Fruit fly (Drosophila melanogaster) whole organism, embryonic: Measurements from ENCODE around the gene Ufsp2.

Experiments used
- Asciz ChIP-seq: fragments of 200-800 bp; sonication (Bioruptor generic); optimal IDR thresholded peaks from 2 replicates; lab custom pipeline; 2017; ENCODE audit warnings: missing biosample characterization, mild to moderate bottlenecking, missing genetic modification characterization, missing genetic modification reagents
- Atf6 ChIP-seq: fragments of 200-800 bp; sonication (Bioruptor generic); IDR thresholded peaks from 2 replicates; pipeline ENCODE4 v1.3.6; 2022; ENCODE audit warnings: missing biosample characterization, missing genetic modification characterization
- CG10979 ChIP-seq: fragments of 200-800 bp; sonication (Bioruptor generic); optimal IDR thresholded peaks from 2 replicates; lab custom pipeline; 2018; ENCODE audit warnings: missing biosample characterization, mild to moderate bottlenecking, missing genetic modification characterization, moderate library complexity
- CG11504 ChIP-seq: fragments of 200-800 bp; sonication (Bioruptor generic); optimal IDR thresholded peaks from 3 replicates; lab custom pipeline; 2019; ENCODE audit warnings: missing biosample characterization, mild to moderate bottlenecking, missing genetic modification characterization, moderate library complexity
- CG13123 ChIP-seq: fragments of 200-800 bp; sonication (Bioruptor generic); optimal IDR thresholded peaks from 2 replicates; lab custom pipeline; 2016; ENCODE audit warnings: missing biosample characterization, missing genetic modification characterization
- CG14710 ChIP-seq: fragments of 200-800 bp; sonication (Bioruptor generic); optimal IDR thresholded peaks from 3 replicates; lab custom pipeline; 2019; ENCODE audit warnings: missing biosample characterization, mild to moderate bottlenecking, missing genetic modification characterization, moderate library complexity
- CG1603 ChIP-seq: fragments of 200-800 bp; sonication (Bioruptor generic); optimal IDR thresholded peaks from 2 replicates; lab custom pipeline; 2019; ENCODE audit warnings: missing biosample characterization, mild to moderate bottlenecking, missing genetic modification characterization, moderate library complexity
- CG17361 ChIP-seq: fragments of 200-800 bp; sonication (Bioruptor generic); IDR thresholded peaks from 3 replicates; pipeline ENCODE4 v1.3.6; 2022; ENCODE audit warnings: missing biosample characterization, missing genetic modification characterization
- CG42726 ChIP-seq: fragments of 200-800 bp; sonication (Bioruptor generic); IDR thresholded peaks from 2 replicates; pipeline ENCODE4 v1.3.6; 2022; ENCODE audit warnings: missing biosample characterization, missing genetic modification characterization; ENCODE audit not compliant: partially characterized antibody
- CG4404 ChIP-seq: fragments of 200-800 bp; sonication (Bioruptor generic); IDR thresholded peaks from 2 replicates; pipeline ENCODE4 v1.3.6; 2022; ENCODE audit warnings: missing biosample characterization, missing genetic modification characterization
- CG4424 ChIP-seq: fragments of 200-800 bp; sonication (Bioruptor generic); optimal IDR thresholded peaks from 3 replicates; lab custom pipeline; 2016; ENCODE audit warnings: missing biosample characterization, missing genetic modification characterization
- CG6791 ChIP-seq: fragments of 200-800 bp; sonication (Bioruptor generic); IDR thresholded peaks from 3 replicates; pipeline ENCODE4 v1.3.6; 2022; ENCODE audit warnings: missing biosample characterization, missing genetic modification characterization; ENCODE audit not compliant: partially characterized antibody
- CG8089 ChIP-seq: fragments of 200-800 bp; sonication (Bioruptor generic); optimal IDR thresholded peaks from 3 replicates; lab custom pipeline; 2016; ENCODE audit warnings: missing biosample characterization, missing genetic modification characterization
- CG9727 ChIP-seq: fragments of 200-800 bp; sonication (Bioruptor generic); optimal IDR thresholded peaks from 3 replicates; lab custom pipeline; 2017; ENCODE audit warnings: missing biosample characterization, mild to moderate bottlenecking, missing genetic modification characterization
- D19A ChIP-seq: fragments of 200-800 bp; optimal IDR thresholded peaks from 3 replicates; lab custom pipeline; 2019; ENCODE audit warnings: missing biosample characterization, mild to moderate bottlenecking, missing genetic modification characterization, moderate library complexity
- Ets65A ChIP-seq: fragments of 200-800 bp; sonication (Bioruptor generic); peaks from one replicate; lab custom pipeline; 2016; ENCODE audit warnings: missing biosample characterization, missing genetic modification characterization
- GATAe ChIP-seq: fragments of 200-800 bp; sonication (Bioruptor generic); conservative IDR thresholded peaks from 2 replicates; pipeline ENCODE4 v1.3.6; 2022; ENCODE audit warnings: missing biosample characterization, missing genetic modification characterization
- HLHmδ ChIP-seq: fragments of 200-800 bp; sonication (Bioruptor generic); optimal IDR thresholded peaks from 2 replicates; lab custom pipeline; 2018; ENCODE audit warnings: missing biosample characterization, mild to moderate bottlenecking, missing genetic modification characterization, moderate library complexity
- HmgD ChIP-seq: fragments of 200-800 bp; sonication (Bioruptor generic); optimal IDR thresholded peaks from 3 replicates; lab custom pipeline; 2016; ENCODE audit warnings: missing biosample characterization, missing genetic modification characterization
- MESR4 ChIP-seq: fragments of 200-800 bp; sonication (Bioruptor generic); optimal IDR thresholded peaks from 2 replicates; lab custom pipeline; 2018; ENCODE audit warnings: missing biosample characterization, mild to moderate bottlenecking, missing genetic modification characterization, moderate library complexity
- Med ChIP-seq: fragments of 200-800 bp; sonication (Bioruptor generic); peaks from one replicate; lab custom pipeline; 2016; ENCODE audit warnings: missing biosample characterization, missing genetic modification characterization, mild to moderate bottlenecking, inconsistent platforms, moderate library complexity
- Nf-YA ChIP-seq: fragments of 200-800 bp; sonication (Bioruptor generic); IDR thresholded peaks from 2 replicates; pipeline ENCODE4 v1.3.6; 2022; ENCODE audit warnings: missing biosample characterization, missing genetic modification characterization
- Oaz ChIP-seq: fragments of 200-800 bp; sonication (Bioruptor generic); IDR thresholded peaks from 2 replicates; pipeline ENCODE4 v1.3.6; 2022; ENCODE audit warnings: missing biosample characterization, missing genetic modification characterization
- Scr ChIP-seq: fragments of 200-800 bp; sonication (Bioruptor generic); IDR thresholded peaks from 2 replicates; pipeline ENCODE4 v1.3.6; 2022; ENCODE audit warnings: missing biosample characterization, missing genetic modification characterization; ENCODE audit not compliant: partially characterized antibody
- Sox102F ChIP-seq: fragments of 200-800 bp; sonication (Bioruptor generic); optimal IDR thresholded peaks from 2 replicates; lab custom pipeline; 2018; ENCODE audit warnings: missing biosample characterization, mild to moderate bottlenecking, missing genetic modification characterization, moderate library complexity
- Stat92E ChIP-seq, 3 experiments: fragments of >200 bp in 2 of 3; fragments of 200-800 bp in 1 of 3; sonication (Bioruptor generic) in 1 of 3; optimal IDR thresholded peaks; 2 replicates each; lab custom pipeline; 2017 to 2019; ENCODE audit warnings: missing biosample characterization in 3 of 3, missing genetic modification characterization in 3 of 3, mild to moderate bottlenecking in 1 of 3, moderate library complexity in 1 of 3
- Xrp1 ChIP-seq: fragments of 200-800 bp; sonication (Bioruptor generic); IDR thresholded peaks from 2 replicates; pipeline ENCODE4 v1.3.6; 2022; ENCODE audit warnings: missing biosample characterization, missing genetic modification characterization
- bbx ChIP-seq: fragments of 200-800 bp; sonication (Bioruptor generic); IDR thresholded peaks from 2 replicates; pipeline ENCODE4 v1.3.6; 2022; ENCODE audit warnings: missing biosample characterization, missing genetic modification characterization; ENCODE audit not compliant: partially characterized antibody
- bsh ChIP-seq, 2 experiments: fragments of 200-800 bp; sonication (Bioruptor generic); optimal IDR thresholded peaks; 2 replicates each; lab custom pipeline; 2017 to 2018; ENCODE audit warnings: mild to moderate bottlenecking in 2 of 2, missing biosample characterization in 2 of 2, missing genetic modification characterization in 2 of 2, moderate library complexity in 1 of 2
- ci ChIP-seq: fragments of 200-800 bp; sonication (Bioruptor generic); IDR thresholded peaks from 3 replicates; pipeline ENCODE4 v1.3.6; 2022; ENCODE audit warnings: missing biosample characterization, missing genetic modification characterization
- dmrt11E ChIP-seq: fragments of 200-800 bp; sonication (Bioruptor generic); optimal IDR thresholded peaks from 3 replicates; lab custom pipeline; 2018; ENCODE audit warnings: missing biosample characterization, mild to moderate bottlenecking, missing genetic modification characterization, moderate library complexity
- dmrt99B ChIP-seq: fragments of 200-800 bp; sonication (Bioruptor generic); optimal IDR thresholded peaks from 2 replicates; lab custom pipeline; 2018; ENCODE audit warnings: missing biosample characterization, mild to moderate bottlenecking, missing genetic modification characterization, moderate library complexity
- ems ChIP-seq: fragments of 200-800 bp; sonication (Bioruptor generic); optimal IDR thresholded peaks from 3 replicates; lab custom pipeline; 2016; ENCODE audit warnings: missing biosample characterization, missing genetic modification characterization
- fru ChIP-seq: fragments of >200 bp; optimal IDR thresholded peaks from 2 replicates; lab custom pipeline; 2017
- ftz-f1 ChIP-seq: fragments of 200-800 bp; sonication (Bioruptor generic); optimal IDR thresholded peaks from 2 replicates; lab custom pipeline; 2016; ENCODE audit warnings: missing biosample characterization, missing genetic modification characterization
- gem ChIP-seq: fragments of 200-800 bp; sonication (Bioruptor generic); optimal IDR thresholded peaks from 2 replicates; lab custom pipeline; 2019; ENCODE audit warnings: missing biosample characterization, mild to moderate bottlenecking, missing genetic modification characterization, moderate library complexity
- h ChIP-seq: fragments of >200 bp; optimal IDR thresholded peaks from 2 replicates; lab custom pipeline; 2017
- kah ChIP-seq: fragments of 200-800 bp; sonication (Bioruptor generic); optimal IDR thresholded peaks from 2 replicates; lab custom pipeline; 2018; ENCODE audit warnings: missing biosample characterization, mild to moderate bottlenecking, missing genetic modification characterization
- kni ChIP-seq: fragments of 200-800 bp; sonication (Bioruptor generic); optimal IDR thresholded peaks from 3 replicates; lab custom pipeline; 2017; ENCODE audit warnings: mild to moderate bottlenecking, missing biosample characterization, missing genetic modification reagents, missing genetic modification characterization
- nom ChIP-seq: fragments of 200-800 bp; sonication (Bioruptor generic); optimal IDR thresholded peaks from 2 replicates; lab custom pipeline; 2017; ENCODE audit warnings: missing biosample characterization, missing genetic modification characterization, mild to moderate bottlenecking, moderate library complexity, missing genetic modification reagents
- pan ChIP-seq, 4 experiments: fragments of >200 bp in 3 of 4; fragments of 200-800 bp in 1 of 4; sonication (Bioruptor generic) in 1 of 4; optimal IDR thresholded peaks in 3 of 4; IDR thresholded peaks in 1 of 4; 2 replicates each; pipeline versions ENCODE4 v1.3.6 to Lab custom; 2017 to 2022; ENCODE audit warnings: missing biosample characterization in 2 of 4, missing genetic modification characterization in 2 of 4, mixed read lengths in 1 of 4
- prd ChIP-seq, 3 experiments: fragments of >200 bp in 2 of 3; fragments of 200-800 bp in 1 of 3; sonication (Bioruptor generic) in 1 of 3; optimal IDR thresholded peaks in 2 of 3; IDR thresholded peaks in 1 of 3; 2 replicates in 2 of 3; 3 replicates in 1 of 3; pipeline versions ENCODE4 v1.3.6 to Lab custom; 2017 to 2022; ENCODE audit warnings: missing biosample characterization in 1 of 3, missing genetic modification characterization in 1 of 3
- ranshi ChIP-seq: fragments of 200-800 bp; sonication (Bioruptor generic); IDR thresholded peaks from 2 replicates; pipeline ENCODE4 v1.3.6; 2022; ENCODE audit warnings: missing biosample characterization, missing genetic modification characterization
- row ChIP-seq: fragments of 200-800 bp; sonication (Bioruptor generic); IDR thresholded peaks from 3 replicates; pipeline ENCODE4 v1.3.6; 2022; ENCODE audit warnings: missing biosample characterization, missing genetic modification characterization
- seq ChIP-seq: fragments of 200-800 bp; sonication (Bioruptor generic); IDR thresholded peaks from 2 replicates; pipeline ENCODE4 v1.3.6; 2022; ENCODE audit warnings: missing biosample characterization, missing genetic modification characterization
- sim ChIP-seq: fragments of 200-800 bp; sonication (Bioruptor generic); IDR thresholded peaks from 2 replicates; pipeline ENCODE4 v1.3.6; 2022; ENCODE audit warnings: missing biosample characterization, missing genetic modification characterization
- zf30C ChIP-seq: fragments of 200-800 bp; sonication (Bioruptor generic); optimal IDR thresholded peaks from 3 replicates; lab custom pipeline; 2018; ENCODE audit warnings: missing biosample characterization, mild to moderate bottlenecking, missing genetic modification characterization

Ufsp2 gene

dm6 chr3L:15544455-15545415 lies 31.6 kb upstream of the Ufsp2 start (continued):
- TF ChIP-seq dmrt99B (tag; lab: Kevin White, UChicago) (peak; percentile 20), Med (peak; percentile 3), Xrp1 (GFP tag; lab: Robert Waterston, UW) (peak; percentile 35), CG9727 (GFP tag; lab: Kevin White, UChicago) (no peak), D19A (tag; lab: Kevin White, UChicago) (no peak), CG6791 (GFP tag; lab: Robert Waterston, UW) (no peak), kah (no peak), CG1603 (tag; lab: Kevin White, UChicago) (peak; percentile 31), CG17361 (peak; percentile 41; the same call in 2 of the 3 replicates), Oaz (GFP tag; lab: Robert Waterston, UW) (no peak), Asciz (peak; percentile 26), CG13123 (GFP tag; lab: Kevin White, UChicago) (no peak), Atf6 (GFP tag; lab: Robert Waterston, UW) (no peak), ftz-f1 (GFP tag; lab: Kevin White, UChicago) (no peak), CG8089 (GFP tag; lab: Kevin White, UChicago) (no peak), HmgD (GFP tag; lab: Kevin White, UChicago) (no peak), h (no peak), Scr (GFP tag; lab: Robert Waterston, UW) (no peak), CG4424 (GFP tag; lab: Kevin White, UChicago) (peak; percentile 15), sim (no peak), kni (GFP tag; lab: Kevin White, UChicago) (peak; percentile 17), Sox102F (GFP tag; lab: Kevin White, UChicago) (peak; percentile 17), CG4404 (GFP tag; lab: Robert Waterston, UW) (no peak), fru (lab: Kevin White, UChicago) (no peak), CG10979 (tag; lab: Kevin White, UChicago) (peak; percentile 8), Stat92E (GFP tag; optimal IDR thresholded peaks at IDR 0.05; lab: Kevin White, UChicago) (peak in 1 of 3 experiments; percentile 24), seq (no peak), GATAe (GFP tag; lab: Robert Waterston, UW) (no peak), ems (GFP tag; lab: Kevin White, UChicago) (no peak), CG11504 (tag; lab: Kevin White, UChicago) (peak; percentile 21), row (0 out of 3 replicates have a peak, but pooled peaks have one; percentile 10), Ets65A (GFP tag; lab: Kevin White, UChicago) (peak; percentile 60), ranshi (GFP tag; lab: Robert Waterston, UW) (0 out of 2 replicates have a peak, but pooled peaks have one; percentile 6), bbx (no peak), pan (optimal IDR thresholded peaks at IDR 0.05; lab: Kevin White, UChicago) (no peak), pan (GFP tag; optimal IDR thresholded peaks at IDR 0.05 in 1 of 2, IDR thresholded peaks at IDR 0.05 in 1 of 2) (peak in 1 of 2 experiments; percentile 19), gem (tag; lab: Kevin White, UChicago) (peak; percentile 4), zf30C (GFP tag; lab: Kevin White, UChicago) (peak; percentile 45), Nf-YA (GFP tag; lab: Robert Waterston, UW) (no peak), prd (optimal IDR thresholded peaks at IDR 0.05; lab: Kevin White, UChicago) (no peak), prd (GFP tag; IDR thresholded peaks at IDR 0.05; lab: Robert Waterston, UW) (peak; percentile 28; the same call in 1 of the 3 replicates), CG14710 (tag; lab: Kevin White, UChicago) (peak; percentile 6), dmrt11E (tag; lab: Kevin White, UChicago) (no peak), nom (GFP tag; lab: Kevin White, UChicago) (no peak), HLHmδ (GFP tag; lab: Kevin White, UChicago) (no peak), ci (GFP tag; lab: Robert Waterston, UW) (peak; percentile 46; the same call in 1 of the 3 replicates), bsh (GFP tag; optimal IDR thresholded peaks at IDR 0.05; lab: Kevin White, UChicago) (peak in 1 of 2 experiments; percentile 20), MESR4 (GFP tag; lab: Kevin White, UChicago) (no peak), CG42726 (GFP tag; lab: Robert Waterston, UW) (no peak)
